Worm (Caenorhabditis elegans): ENCODE results near the gene Y7A5A.8.

Y7A5A.8 gene

ce11 chrX:15869589-15869988, 47.3 kb downstream of the Y7A5A.8 start:
- TF ChIP-seq tra-1 (GFP tag; IDR thresholded peaks at IDR 0.05) (no peak), daf-12 (tag; optimal IDR thresholded peaks at IDR 0.05) (no peak), hlh-11 (tag; optimal IDR thresholded peaks at IDR 0.05) (peak; percentile 15), mxl-3 (GFP tag; optimal IDR thresholded peaks at IDR 0.05) (peak; percentile 9), unc-62 (GFP tag; optimal IDR thresholded peaks at IDR 0.05 in 1 of 2) (peak in 1 of 2 experiments; percentile 81), unc-62 (tag; optimal IDR thresholded peaks at IDR 0.05) (no peak), daf-8 (GFP tag; IDR thresholded peaks at IDR 0.05) (no peak)
